Worm (Caenorhabditis elegans): Measurements from ENCODE around the gene D1069.3.

- TF ChIP-seq ceh-13 (GFP tag; optimal IDR thresholded peaks at IDR 0.05) (no peak), ama-1 (optimal IDR thresholded peaks at IDR 0.05) (no peak), hmbx-1 (tag; optimal IDR thresholded peaks at IDR 0.05) (no peak), hmg-4 (GFP tag; optimal IDR thresholded peaks at IDR 0.05) (no peak), ceh-36 (tag; optimal IDR thresholded peaks at IDR 0.05) (no peak), flt-1 (GFP tag; IDR thresholded peaks at IDR 0.05) (no peak), aly-1 (tag; optimal IDR thresholded peaks at IDR 0.05) (no peak)
These were observed 27.3 kb upstream of the D1069.3 start, which contains the start of gene C03H5.4 for ce11 chrII:374950-375349.

Data from whole organism, early embryonic.